Worm (Caenorhabditis elegans) whole organism, mixed stage, embryonic: ENCODE measurements around the gene F47D12.7.

ENCODE experiments used
- M03D4.4 ChIP-seq: sonication (generic microtip); optimal IDR thresholded peaks from 2 replicates; lab custom pipeline; 2017; ENCODE audit warnings: mild to moderate bottlenecking, missing genetic modification characterization, missing compliant biosample characterization
- bed-3 ChIP-seq: fragments of 200-800 bp; sonication (Bioruptor generic); optimal IDR thresholded peaks from 3 replicates; lab custom pipeline; 2018; ENCODE audit warnings: mild to moderate bottlenecking, missing genetic modification characterization, moderate library complexity, missing compliant biosample characterization
- blmp-1 ChIP-seq: fragments of 150-350 bp; optimal IDR thresholded peaks from 2 replicates; lab custom pipeline; 2014; ENCODE audit warnings: missing biosample characterization, missing genetic modification characterization
- ceh-39 ChIP-seq: fragments of 150-350 bp; optimal IDR thresholded peaks from 2 replicates; lab custom pipeline; 2014; ENCODE audit warnings: missing biosample characterization, missing genetic modification characterization
- ceh-43 ChIP-seq: fragments of 200-800 bp; sonication (Bioruptor generic); optimal IDR thresholded peaks from 2 replicates; lab custom pipeline; 2018; ENCODE audit warnings: mild to moderate bottlenecking, missing genetic modification characterization, moderate library complexity, missing compliant biosample characterization
- ceh-83 ChIP-seq: fragments of 200-800 bp; sonication (Bioruptor generic); optimal IDR thresholded peaks from 2 replicates; lab custom pipeline; 2018; ENCODE audit warnings: mild to moderate bottlenecking, missing genetic modification characterization, missing compliant biosample characterization
- ces-1 ChIP-seq: fragments of 150-350 bp; optimal IDR thresholded peaks from 2 replicates; lab custom pipeline; 2014; ENCODE audit warnings: missing biosample characterization, missing genetic modification reagents, missing genetic modification characterization
- cnd-1 ChIP-seq: fragments of 200-800 bp; sonication (Bioruptor generic); optimal IDR thresholded peaks from 2 replicates; lab custom pipeline; 2018; ENCODE audit warnings: mild to moderate bottlenecking, missing genetic modification characterization, missing compliant biosample characterization
- drap-1 ChIP-seq: fragments of 200-800 bp; sonication (Bioruptor generic); optimal IDR thresholded peaks from 3 replicates; lab custom pipeline; 2018; ENCODE audit warnings: mild to moderate bottlenecking, missing genetic modification characterization, missing compliant biosample characterization
- elt-1 ChIP-seq: sonication (generic microtip); optimal IDR thresholded peaks from 2 replicates; lab custom pipeline; 2017; ENCODE audit warnings: missing genetic modification characterization, mild to moderate bottlenecking, missing compliant biosample characterization, antibody characterized with exemption, moderate library complexity, borderline replicate concordance; ENCODE audit not compliant: insufficient read depth
- flh-1 ChIP-seq: fragments of 200-800 bp; sonication (Bioruptor generic); optimal IDR thresholded peaks from 2 replicates; lab custom pipeline; 2018; ENCODE audit warnings: mild to moderate bottlenecking, missing genetic modification characterization, moderate library complexity, missing compliant biosample characterization
- hlh-1 ChIP-seq: fragments of 150-350 bp; optimal IDR thresholded peaks from 2 replicates; lab custom pipeline; 2014; ENCODE audit warnings: missing biosample characterization, missing genetic modification reagents, missing genetic modification characterization
- lin-13 ChIP-seq: fragments of 150-350 bp; optimal IDR thresholded peaks from 2 replicates; lab custom pipeline; 2014; ENCODE audit warnings: missing biosample characterization, missing genetic modification characterization
- lin-32 ChIP-seq: fragments of 200-800 bp; sonication (Bioruptor generic); optimal IDR thresholded peaks from 2 replicates; lab custom pipeline; 2018; ENCODE audit warnings: mild to moderate bottlenecking, missing genetic modification characterization, missing compliant biosample characterization
- lsy-2 ChIP-seq: fragments of 150-350 bp; optimal IDR thresholded peaks from 2 replicates; lab custom pipeline; 2014; ENCODE audit warnings: missing biosample characterization, missing genetic modification characterization
- mep-1 ChIP-seq: fragments of 150-350 bp; optimal IDR thresholded peaks from 2 replicates; lab custom pipeline; 2017; ENCODE audit warnings: missing biosample characterization, missing genetic modification reagents, missing genetic modification characterization, inconsistent platforms
- nhr-12 ChIP-seq: fragments of 150-350 bp; optimal IDR thresholded peaks from 2 replicates; lab custom pipeline; 2014; ENCODE audit warnings: missing biosample characterization, missing genetic modification characterization
- nhr-237 ChIP-seq: fragments of 150-350 bp; optimal IDR thresholded peaks from 2 replicates; lab custom pipeline; 2014; ENCODE audit warnings: missing biosample characterization, missing genetic modification characterization
- nhr-76 ChIP-seq: sonication (generic microtip); optimal IDR thresholded peaks from 2 replicates; lab custom pipeline; 2017; ENCODE audit warnings: missing biosample characterization, missing genetic modification characterization
- pha-4 ChIP-seq: fragments of 150-350 bp; optimal IDR thresholded peaks from 2 replicates; lab custom pipeline; 2018; ENCODE audit warnings: missing biosample characterization, missing genetic modification reagents, missing genetic modification characterization
- sem-2 ChIP-seq: fragments of 200-800 bp; sonication (Bioruptor generic); optimal IDR thresholded peaks from 2 replicates; lab custom pipeline; 2018; ENCODE audit warnings: mild to moderate bottlenecking, missing genetic modification characterization, missing compliant biosample characterization
- snpc-4 ChIP-seq: fragments of 150-350 bp; optimal IDR thresholded peaks from 2 replicates; lab custom pipeline; 2014; ENCODE audit warnings: missing biosample characterization, missing genetic modification characterization
- sptf-1 ChIP-seq: sonication (generic microtip); optimal IDR thresholded peaks from 2 replicates; lab custom pipeline; 2017; ENCODE audit warnings: mild to moderate bottlenecking, missing genetic modification characterization, moderate library complexity, missing compliant biosample characterization
- tbx-8 ChIP-seq: fragments of 200-800 bp; sonication (Bioruptor generic); optimal IDR thresholded peaks from 2 replicates; lab custom pipeline; 2018; ENCODE audit warnings: mild to moderate bottlenecking, missing genetic modification characterization, moderate library complexity, missing compliant biosample characterization
- unc-120 ChIP-seq: sonication (generic microtip); optimal IDR thresholded peaks from 2 replicates; lab custom pipeline; 2017; ENCODE audit warnings: missing genetic modification characterization, missing compliant biosample characterization; ENCODE audit not compliant: poor library complexity, severe bottlenecking
- unc-39 ChIP-seq: fragments of 150-350 bp; optimal IDR thresholded peaks from 2 replicates; lab custom pipeline; 2014; ENCODE audit warnings: missing biosample characterization, missing genetic modification characterization
- unc-62 ChIP-seq: fragments of 150-350 bp; optimal IDR thresholded peaks from 2 replicates; lab custom pipeline; 2014; ENCODE audit warnings: missing biosample characterization, missing genetic modification reagents, missing genetic modification characterization
- zip-8 ChIP-seq: fragments of 150-350 bp; optimal IDR thresholded peaks from 2 replicates; lab custom pipeline; 2014; ENCODE audit warnings: missing biosample characterization, missing genetic modification characterization
- ztf-11 ChIP-seq: fragments of 150-350 bp; optimal IDR thresholded peaks from 2 replicates; lab custom pipeline; 2014; ENCODE audit warnings: missing biosample characterization, missing genetic modification characterization

F47D12.7 gene

ce11 chrIII:6341878-6342453, 46.1 kb upstream of the F47D12.7 start, which contains the start of gene rpn-13:
Gene rpn-13, minus strand, starts transcription at chrIII:6341928.
- peak; percentile 97 for TF ChIP-seq lsy-2 (tag; lab: Kevin White, UChicago)
- TF ChIP-seq lin-13, result peak; percentile 31
- TF ChIP-seq M03D4.4, result peak; percentile 43
- TF ChIP-seq nhr-76 (tag; lab: Kevin White, UChicago), result no peak
- peak; percentile 95 for TF ChIP-seq unc-120
- TF ChIP-seq drap-1, result peak; percentile 42
- TF ChIP-seq pha-4 (tag; lab: Kevin White, UChicago), result peak; percentile 10
- peak; percentile 33 for TF ChIP-seq ces-1 (GFP tag; lab: Kevin White, UChicago)
- TF ChIP-seq ceh-43 (GFP tag; lab: Kevin White, UChicago), result peak; percentile 0
- no peak for TF ChIP-seq cnd-1 (tag; lab: Kevin White, UChicago)

DNA sequence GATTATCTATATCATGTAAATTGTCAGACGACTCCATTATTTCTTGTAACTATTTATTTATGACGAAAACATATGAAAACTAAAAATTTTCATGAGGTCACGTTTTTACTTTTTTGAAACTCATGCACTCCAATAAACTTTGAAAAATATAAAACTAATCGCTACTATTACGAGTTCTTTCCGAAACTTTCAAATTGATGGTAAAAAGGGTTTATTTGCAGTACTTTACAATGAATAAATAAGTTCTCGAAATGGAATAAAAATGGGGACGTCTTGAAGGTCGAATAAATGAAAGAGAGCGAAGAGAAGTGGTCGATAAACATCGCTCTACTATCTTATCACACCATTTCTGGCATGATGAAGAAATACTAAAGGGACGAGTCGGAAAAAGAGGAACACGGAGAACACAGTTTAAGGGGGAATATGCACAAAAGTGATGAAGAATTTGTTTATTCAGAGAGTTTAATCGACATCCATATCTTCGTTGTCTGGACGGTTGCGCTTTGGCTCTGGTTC, 44.2 kb upstream of the F47D12.7 start, which contains the start of gene let-767:
Gene let-767 (minus strand): TSS at position 51 of the 516 bp plus-strand sequence.
- TF ChIP-seq ceh-83 (no peak), bed-3 (no peak), flh-1 (no peak), nhr-12 (no peak), sem-2 (GFP tag; lab: Kevin White, UChicago) (no peak), unc-62 (GFP tag; lab: Kevin White, UChicago) (no peak), lin-32 (GFP tag; lab: Kevin White, UChicago) (no peak), blmp-1 (tag; lab: Kevin White, UChicago) (no peak), sptf-1 (tag; lab: Kevin White, UChicago) (no peak)

- TF ChIP-seq pha-4 (tag; lab: Kevin White, UChicago) (no peak), ces-1 (GFP tag; lab: Kevin White, UChicago) (peak; percentile 80), unc-62 (GFP tag; lab: Kevin White, UChicago) (no peak), zip-8 (tag; lab: Kevin White, UChicago) (no peak)
Observed at ce11 chrIII:6334364-6334763, 38.5 kb upstream of the F47D12.7 start.

DNA sequence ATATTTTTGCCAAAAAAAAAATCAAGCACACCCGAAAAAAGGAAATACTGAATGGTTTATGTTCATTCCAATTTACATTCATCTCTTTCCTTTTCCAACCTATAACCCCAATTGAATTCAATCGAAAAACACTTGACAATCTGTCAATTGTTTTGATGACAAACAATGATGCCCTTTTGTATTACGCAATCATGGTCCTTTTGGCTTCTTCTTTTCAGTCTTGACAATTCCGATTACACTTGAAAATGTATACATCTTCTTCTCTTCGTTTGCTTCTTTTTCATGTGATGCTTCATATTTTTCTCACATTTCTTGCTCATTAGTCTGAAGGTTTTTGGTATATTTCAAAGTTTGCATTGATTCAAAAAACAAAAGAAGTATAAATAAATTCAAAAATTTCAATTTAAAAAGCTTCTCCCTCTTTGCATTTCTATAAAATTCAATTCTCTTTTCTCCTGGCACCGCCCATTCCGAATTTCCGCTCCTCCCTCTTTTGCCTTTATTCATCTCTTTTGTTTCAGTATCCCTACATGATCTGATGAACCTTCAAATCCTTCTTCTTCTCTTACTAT, 35.5 kb upstream of the F47D12.7 start, which contains the start of gene C56G2.4:
Gene C56G2.4 (plus strand): TSS at position 522 of the 572 bp plus-strand sequence.
- TF ChIP-seq unc-120 (no peak), zip-8 (tag; lab: Kevin White, UChicago) (peak; percentile 90)

DNA sequence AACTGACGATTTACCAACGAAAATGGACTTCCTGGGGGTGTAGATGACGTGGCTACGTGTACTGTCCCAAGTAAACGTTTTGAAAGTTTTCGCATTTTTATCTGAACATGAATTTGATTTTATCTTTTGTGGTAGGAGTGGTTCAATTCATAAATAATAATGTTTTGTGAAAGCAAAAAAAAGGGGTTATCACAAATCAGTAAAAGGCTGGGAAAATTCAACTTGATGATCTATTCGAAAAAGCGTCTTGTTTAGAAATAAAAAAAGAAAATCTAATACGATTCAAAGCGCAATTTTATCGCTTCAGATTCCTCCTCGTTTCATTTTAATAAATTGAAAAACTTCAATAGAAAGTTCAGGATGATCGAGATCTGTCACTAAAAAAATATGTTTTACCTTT, 28.3 kb upstream of the F47D12.7 start, which contains the start of gene C56G2.5:
Gene C56G2.5 (minus strand): TSS at position 101 of the 400 bp plus-strand sequence.
- TF ChIP-seq cnd-1 (tag; lab: Kevin White, UChicago) (no peak), mep-1 (tag; lab: Kevin White, UChicago) (no peak), sem-2 (GFP tag; lab: Kevin White, UChicago) (no peak), bed-3 (no peak), ceh-39 (tag; lab: Kevin White, UChicago) (no peak), elt-1 (tag; lab: Kevin White, UChicago) (no peak), snpc-4 (tag; lab: Kevin White, UChicago) (no peak), tbx-8 (no peak), ces-1 (GFP tag; lab: Kevin White, UChicago) (no peak), unc-120 (no peak), unc-39 (tag; lab: Kevin White, UChicago) (no peak), blmp-1 (tag; lab: Kevin White, UChicago) (no peak), ztf-11 (tag; lab: Kevin White, UChicago) (no peak), nhr-237 (tag; lab: Kevin White, UChicago) (no peak), unc-62 (GFP tag; lab: Kevin White, UChicago) (no peak), hlh-1 (tag; lab: Kevin White, UChicago) (no peak), lin-13 (no peak), lsy-2 (tag; lab: Kevin White, UChicago) (no peak)
